Fruit fly (Drosophila melanogaster): Measurements from ENCODE around the gene CG10098.
A peak's percentile ranks its signal among the peaks of the same experiment; 100 is the strongest.

Gene CG10098

DNA sequence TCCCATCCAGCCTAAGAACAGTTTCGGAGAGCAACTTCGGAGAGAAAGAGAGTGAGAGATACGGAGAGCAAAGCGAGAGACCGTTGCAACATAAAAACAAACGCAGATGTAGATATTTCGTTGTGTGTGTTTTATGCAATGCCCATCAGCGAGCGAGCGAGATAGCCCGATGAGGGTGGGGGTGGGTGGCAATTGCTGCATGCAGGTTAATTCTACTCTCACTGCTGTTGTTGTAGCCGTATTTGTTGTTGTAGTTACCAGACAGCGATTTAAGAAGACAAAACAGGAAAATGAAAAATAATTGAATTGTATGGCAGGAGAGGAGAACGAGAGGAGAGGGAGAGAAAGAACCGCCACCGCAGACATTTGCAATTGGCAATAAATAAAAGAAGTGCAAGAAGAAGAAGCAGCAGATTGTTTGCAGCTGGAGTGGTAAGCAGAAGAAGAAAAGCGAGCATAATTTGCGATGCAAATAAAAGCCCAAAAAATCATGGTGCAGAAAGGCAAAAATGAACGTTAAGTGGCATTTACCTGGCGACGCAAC lies 14.5 kb upstream of the CG10098 start (continued):
- peak; percentile 43 for TF ChIP-seq zen (tag; optimal IDR thresholded peaks at IDR 0.05)

DNA sequence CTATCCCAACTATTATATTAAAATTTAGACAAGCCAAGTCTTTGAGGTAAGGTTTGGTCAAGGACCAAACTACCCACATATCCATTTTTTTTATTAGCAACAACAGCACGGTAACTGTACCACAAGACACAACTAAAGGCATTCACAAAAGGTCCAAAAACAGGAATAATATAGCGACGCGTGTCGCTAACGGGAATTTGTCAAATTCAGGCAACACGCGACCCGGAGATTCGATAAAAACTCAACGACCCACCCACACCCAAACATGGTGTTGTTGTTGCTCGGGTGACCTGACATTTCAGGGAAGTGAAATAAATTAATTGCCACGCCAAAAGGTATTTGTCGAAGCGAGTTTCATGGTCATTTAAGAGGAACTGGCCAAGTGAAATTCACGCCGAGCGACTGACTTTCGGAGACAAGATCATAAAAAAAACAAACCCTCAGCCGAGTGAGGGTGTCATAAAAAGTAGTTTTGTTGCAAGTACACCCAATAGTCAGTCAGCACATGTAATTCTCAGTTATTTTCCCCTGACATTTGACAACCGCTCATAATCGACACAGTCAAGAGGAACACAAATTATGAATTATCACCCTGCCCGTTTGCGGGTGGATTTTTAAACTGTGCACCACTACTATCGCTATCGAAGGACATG lies 13.0 kb upstream of the CG10098 start:
- TF ChIP-seq cad (GFP tag; optimal IDR thresholded peaks at IDR 0.05) (peak; percentile 96), nerfin-1 (tag; optimal IDR thresholded peaks at IDR 0.05) (peak; percentile 63), CG6254 (GFP tag; optimal IDR thresholded peaks at IDR 0.05) (peak; percentile 27), sens (GFP tag) (peak; percentile 30), tll (GFP tag; optimal IDR thresholded peaks at IDR 0.05) (peak in 1 of 2 experiments; percentile 98), CG4360 (GFP tag; IDR thresholded peaks at IDR 0.05) (peak; percentile 63), kni (GFP tag; optimal IDR thresholded peaks at IDR 0.05) (peak; percentile 5), Hey (tag; optimal IDR thresholded peaks at IDR 0.05) (peak; percentile 72), D (optimal IDR thresholded peaks at IDR 0.05) (peak; percentile 41), D (GFP tag; optimal IDR thresholded peaks at IDR 0.05) (no peak), CG13287 (GFP tag; IDR thresholded peaks at IDR 0.05; ENCODE audit: partially characterized antibody) (no peak), pros (GFP tag; optimal IDR thresholded peaks at IDR 0.05) (peak; percentile 44), Dbx (GFP tag; IDR thresholded peaks at IDR 0.05) (no peak), slbo (GFP tag; IDR thresholded peaks at IDR 0.05) (no peak)

DNA sequence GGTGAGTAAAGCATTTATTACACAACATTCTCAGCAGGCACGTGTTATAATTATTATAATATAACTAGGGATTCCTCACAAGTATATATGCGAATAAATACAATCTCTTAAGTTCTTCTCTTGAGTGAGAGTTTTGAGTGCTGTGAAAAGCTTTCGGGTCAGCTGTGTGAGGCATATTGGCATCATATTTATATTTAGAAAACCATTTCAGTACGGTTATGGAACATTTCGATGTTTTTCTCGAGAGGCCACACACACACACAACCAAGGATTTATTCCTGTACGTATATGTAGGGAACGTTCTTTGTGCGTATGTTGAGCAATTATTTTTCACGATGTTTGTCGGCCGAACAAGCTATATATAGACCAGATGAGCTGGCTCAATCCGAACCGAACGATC lies 11.4 kb upstream of the CG10098 start:
- TF ChIP-seq z (GFP tag; IDR thresholded peaks at IDR 0.05), result peak; percentile 72; the same call in 2 of the 3 replicates
- no peak for TF ChIP-seq nerfin-1 (tag; optimal IDR thresholded peaks at IDR 0.05)
- TF ChIP-seq CG12769 (tag; optimal IDR thresholded peaks at IDR 0.05), result peak; percentile 82
- no peak for TF ChIP-seq CG5953 (GFP tag; IDR thresholded peaks at IDR 0.05)
- no peak for TF ChIP-seq hb (GFP tag; IDR thresholded peaks at IDR 0.05; ENCODE audit: partially characterized antibody)
- no peak for TF ChIP-seq run (tag; optimal IDR thresholded peaks at IDR 0.05)
- no peak for TF ChIP-seq org-1 (GFP tag; optimal IDR thresholded peaks at IDR 0.05)
- TF ChIP-seq CG1529 (GFP tag; optimal IDR thresholded peaks at IDR 0.05), result no peak
- no peak for TF ChIP-seq zen (tag; optimal IDR thresholded peaks at IDR 0.05)
- peak in 1 of 2 experiments; percentile 75 for TF ChIP-seq Pdp1 (GFP tag; optimal IDR thresholded peaks at IDR 0.05)
- peak; percentile 47 for TF ChIP-seq Deaf1 (tag; optimal IDR thresholded peaks at IDR 0.05)
- TF ChIP-seq Hmx (GFP tag; optimal IDR thresholded peaks at IDR 0.05), result no peak
- no peak for TF ChIP-seq amos (GFP tag; IDR thresholded peaks at IDR 0.05; ENCODE audit: partially characterized antibody)
- TF ChIP-seq CG11695 (GFP tag; IDR thresholded peaks at IDR 0.05), result no peak
- no peak for TF ChIP-seq ftz-f1 (GFP tag; optimal IDR thresholded peaks at IDR 0.05)
- no peak for TF ChIP-seq CG10267 (tag; optimal IDR thresholded peaks at IDR 0.05)
- no peak for TF ChIP-seq Aef1 (GFP tag; IDR thresholded peaks at IDR 0.05)
- TF ChIP-seq CG17802 (tag; optimal IDR thresholded peaks at IDR 0.05), result no peak
- TF ChIP-seq sd (tag; optimal IDR thresholded peaks at IDR 0.05), result no peak
- TF ChIP-seq cwo (GFP tag; optimal IDR thresholded peaks at IDR 0.05), result peak; percentile 5
- TF ChIP-seq cg (GFP tag; optimal IDR thresholded peaks at IDR 0.05), result peak; percentile 35
- TF ChIP-seq CG16863 (GFP tag; optimal IDR thresholded peaks at IDR 0.05), result no peak
- TF ChIP-seq CG14965 (GFP tag; optimal IDR thresholded peaks at IDR 0.05; ENCODE audit: borderline replicate concordance), result no peak
- TF ChIP-seq CG11560 (tag; IDR thresholded peaks at IDR 0.05), result no peak
- no peak for TF ChIP-seq kay (GFP tag; optimal IDR thresholded peaks at IDR 0.05)
- no peak for TF ChIP-seq CG42726 (GFP tag; IDR thresholded peaks at IDR 0.05; ENCODE audit: partially characterized antibody)
- TF ChIP-seq CoRest (tag; optimal IDR thresholded peaks at IDR 0.05), result no peak
- no peak for TF ChIP-seq bigmax (GFP tag; optimal IDR thresholded peaks at IDR 0.05)
- no peak for TF ChIP-seq Sry-β (GFP tag; optimal IDR thresholded peaks at IDR 0.05)
- TF ChIP-seq CG6689 (GFP tag; IDR thresholded peaks at IDR 0.05), result no peak
- TF ChIP-seq CG4404 (GFP tag; IDR thresholded peaks at IDR 0.05), result no peak
- TF ChIP-seq BEAF-32 (GFP tag; optimal IDR thresholded peaks at IDR 0.05), result no peak
- TF ChIP-seq CG17186 (GFP tag; optimal IDR thresholded peaks at IDR 0.05), result no peak
